Worm (Caenorhabditis elegans) whole organism, mixed stage, embryonic: ENCODE results near the gene jmjd-4.

Experiments used
- ceh-43 ChIP-seq: fragments of 200-800 bp; sonication (Bioruptor generic); optimal IDR thresholded peaks from 2 replicates; lab custom pipeline; 2018; ENCODE audit warnings: mild to moderate bottlenecking, missing genetic modification characterization, moderate library complexity, missing compliant biosample characterization
- elt-1 ChIP-seq: sonication (generic microtip); optimal IDR thresholded peaks from 2 replicates; lab custom pipeline; 2017; ENCODE audit warnings: missing genetic modification characterization, mild to moderate bottlenecking, missing compliant biosample characterization, antibody characterized with exemption, moderate library complexity, borderline replicate concordance; ENCODE audit not compliant: insufficient read depth
- hlh-1 ChIP-seq: fragments of 150-350 bp; optimal IDR thresholded peaks from 2 replicates; lab custom pipeline; 2014; ENCODE audit warnings: missing biosample characterization, missing genetic modification reagents, missing genetic modification characterization
- lin-13 ChIP-seq: fragments of 150-350 bp; optimal IDR thresholded peaks from 2 replicates; lab custom pipeline; 2014; ENCODE audit warnings: missing biosample characterization, missing genetic modification characterization
- lsy-2 ChIP-seq: fragments of 150-350 bp; optimal IDR thresholded peaks from 2 replicates; lab custom pipeline; 2014; ENCODE audit warnings: missing biosample characterization, missing genetic modification characterization
- nhr-12 ChIP-seq: fragments of 150-350 bp; optimal IDR thresholded peaks from 2 replicates; lab custom pipeline; 2014; ENCODE audit warnings: missing biosample characterization, missing genetic modification characterization
- nhr-76 ChIP-seq: sonication (generic microtip); optimal IDR thresholded peaks from 2 replicates; lab custom pipeline; 2017; ENCODE audit warnings: missing biosample characterization, missing genetic modification characterization
- snpc-4 ChIP-seq: fragments of 150-350 bp; optimal IDR thresholded peaks from 2 replicates; lab custom pipeline; 2014; ENCODE audit warnings: missing biosample characterization, missing genetic modification characterization
- unc-62 ChIP-seq: fragments of 150-350 bp; optimal IDR thresholded peaks from 2 replicates; lab custom pipeline; 2014; ENCODE audit warnings: missing biosample characterization, missing genetic modification reagents, missing genetic modification characterization

DNA sequence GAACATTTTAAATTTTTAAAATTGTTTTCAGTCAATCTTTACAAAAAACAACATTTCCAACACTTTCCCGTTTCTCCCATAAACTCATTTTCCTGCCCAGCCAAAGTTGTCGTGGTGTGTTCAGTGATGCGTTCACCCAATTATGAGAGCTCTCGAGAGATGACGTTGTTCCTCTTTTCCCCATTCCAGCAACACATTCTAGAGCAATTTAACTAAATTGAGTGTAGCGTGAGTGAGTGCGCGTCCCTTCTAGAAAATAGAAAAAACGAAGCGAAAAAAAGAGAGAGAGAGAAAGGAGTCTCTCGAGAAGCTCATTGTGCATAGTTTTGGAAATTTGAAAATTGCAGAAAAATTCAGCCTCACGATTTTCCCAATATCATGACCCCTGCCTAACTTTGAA lies 24.9 kb upstream of the jmjd-4 start:
- TF ChIP-seq hlh-1 (tag; lab: Kevin White, UChicago) (no peak), snpc-4 (tag; lab: Kevin White, UChicago) (no peak), lin-13 (tag; lab: Kevin White, UChicago) (no peak), lsy-2 (tag; lab: Kevin White, UChicago) (no peak), unc-62 (GFP tag; lab: Kevin White, UChicago) (no peak), nhr-12 (tag; lab: Kevin White, UChicago) (no peak), nhr-76 (tag; lab: Kevin White, UChicago) (no peak), ceh-43 (GFP tag; lab: Kevin White, UChicago) (no peak), elt-1 (tag; lab: Kevin White, UChicago) (no peak)
